Fruit fly (Drosophila melanogaster) whole organism, embryonic: ENCODE results near the gene Nadsyn.
A peak's percentile ranks its signal among the peaks of the same experiment; 100 is the strongest.

ENCODE experiments used
- Blimp-1 ChIP-seq: fragments of 200-800 bp; sonication (Bioruptor generic); optimal IDR thresholded peaks from 3 replicates; lab custom pipeline; 2018; ENCODE audit warnings: missing biosample characterization, missing genetic modification characterization, mild to moderate bottlenecking, moderate library complexity, missing genetic modification reagents
- CG10979 ChIP-seq: fragments of 200-800 bp; sonication (Bioruptor generic); optimal IDR thresholded peaks from 2 replicates; lab custom pipeline; 2018; ENCODE audit warnings: missing biosample characterization, mild to moderate bottlenecking, missing genetic modification characterization, moderate library complexity
- CG11696 ChIP-seq: fragments of 200-800 bp; sonication (Bioruptor generic); IDR thresholded peaks from 2 replicates; pipeline ENCODE4 v1.3.6; 2022; ENCODE audit warnings: missing biosample characterization, missing genetic modification characterization
- CG12071 ChIP-seq: fragments of 200-800 bp; sonication (Bioruptor generic); optimal IDR thresholded peaks from 3 replicates; lab custom pipeline; 2018; ENCODE audit warnings: missing biosample characterization, mild to moderate bottlenecking, missing genetic modification characterization
- CG12942 ChIP-seq: fragments of 200-800 bp; sonication (Bioruptor generic); optimal IDR thresholded peaks from 3 replicates; lab custom pipeline; 2016; ENCODE audit warnings: missing biosample characterization, missing genetic modification characterization
- CG13287 ChIP-seq: fragments of 200-800 bp; sonication (Bioruptor generic); IDR thresholded peaks from 2 replicates; pipeline ENCODE4 v1.3.6; 2022; ENCODE audit warnings: missing biosample characterization, missing genetic modification characterization; ENCODE audit not compliant: partially characterized antibody
- CG13296 ChIP-seq: fragments of 200-800 bp; sonication (Bioruptor generic); optimal IDR thresholded peaks from 3 replicates; lab custom pipeline; 2018; ENCODE audit warnings: missing biosample characterization, mild to moderate bottlenecking, missing genetic modification characterization
- CG13894 ChIP-seq: fragments of 200-800 bp; sonication (Bioruptor generic); optimal IDR thresholded peaks from 3 replicates; lab custom pipeline; 2018; ENCODE audit warnings: missing biosample characterization, mild to moderate bottlenecking, missing genetic modification characterization, moderate library complexity
- CG15269 ChIP-seq: fragments of 200-800 bp; sonication (Bioruptor generic); optimal IDR thresholded peaks from 2 replicates; lab custom pipeline; 2018; ENCODE audit warnings: missing biosample characterization, mild to moderate bottlenecking, missing genetic modification characterization, moderate library complexity
- CG16779 ChIP-seq: fragments of 200-800 bp; sonication (Bioruptor generic); IDR thresholded peaks from 2 replicates; pipeline ENCODE4 v1.3.6; 2022; ENCODE audit warnings: missing biosample characterization, missing genetic modification characterization
- CG17186 ChIP-seq: fragments of 200-800 bp; sonication (Bioruptor generic); optimal IDR thresholded peaks from 3 replicates; lab custom pipeline; 2017; ENCODE audit warnings: missing biosample characterization, missing genetic modification reagents, missing genetic modification characterization
- CG17361 ChIP-seq: fragments of 200-800 bp; sonication (Bioruptor generic); IDR thresholded peaks from 3 replicates; pipeline ENCODE4 v1.3.6; 2022; ENCODE audit warnings: missing biosample characterization, missing genetic modification characterization
- CG18619 ChIP-seq: fragments of 200-800 bp; sonication (Bioruptor generic); optimal IDR thresholded peaks from 3 replicates; lab custom pipeline; 2017; ENCODE audit warnings: missing biosample characterization, mild to moderate bottlenecking, missing genetic modification characterization
- CG2120 ChIP-seq: fragments of 200-800 bp; sonication (Bioruptor generic); optimal IDR thresholded peaks from 3 replicates; lab custom pipeline; 2016; ENCODE audit warnings: missing biosample characterization, missing genetic modification characterization
- CG2889 ChIP-seq: fragments of 200-800 bp; sonication (Bioruptor generic); IDR thresholded peaks from 3 replicates; pipeline ENCODE4 v1.3.6; 2022; ENCODE audit warnings: missing biosample characterization, missing genetic modification characterization
- CG3163 ChIP-seq: fragments of 200-800 bp; sonication (Bioruptor generic); optimal IDR thresholded peaks from 3 replicates; lab custom pipeline; 2016; ENCODE audit warnings: missing biosample characterization, missing genetic modification characterization
- CG34376 ChIP-seq: fragments of 200-800 bp; sonication (Bioruptor generic); optimal IDR thresholded peaks from 2 replicates; lab custom pipeline; 2018; ENCODE audit warnings: missing biosample characterization, mild to moderate bottlenecking, missing genetic modification characterization
- CG7839 ChIP-seq: fragments of 200-800 bp; sonication (Bioruptor generic); optimal IDR thresholded peaks from 3 replicates; lab custom pipeline; 2018; ENCODE audit warnings: missing biosample characterization, mild to moderate bottlenecking, missing genetic modification characterization, moderate library complexity
- CG8290 ChIP-seq, 3 experiments: fragments of 200-800 bp; sonication (Bioruptor generic); optimal IDR thresholded peaks; 2 replicates each; lab custom pipeline; 2016 to 2019; ENCODE audit warnings: missing biosample characterization in 3 of 3, missing genetic modification characterization in 3 of 3, mild to moderate bottlenecking in 2 of 3, moderate library complexity in 1 of 3
- CG8944 ChIP-seq: fragments of 200-800 bp; sonication (Bioruptor generic); optimal IDR thresholded peaks from 3 replicates; lab custom pipeline; 2016; ENCODE audit warnings: missing biosample characterization, missing genetic modification characterization
- CG9609 ChIP-seq: fragments of 200-800 bp; sonication (Bioruptor generic); optimal IDR thresholded peaks from 3 replicates; lab custom pipeline; 2016; ENCODE audit warnings: missing biosample characterization, missing genetic modification characterization
- CHES-1-like ChIP-seq: fragments of 200-800 bp; sonication (Bioruptor generic); optimal IDR thresholded peaks from 2 replicates; lab custom pipeline; 2016; ENCODE audit warnings: missing biosample characterization, missing genetic modification characterization
- Dbx ChIP-seq: fragments of 200-800 bp; sonication (Bioruptor generic); IDR thresholded peaks from 3 replicates; pipeline ENCODE4 v1.3.6; 2022; ENCODE audit warnings: missing biosample characterization, missing genetic modification characterization
- Drgx ChIP-seq: fragments of 200-800 bp; sonication (Bioruptor generic); IDR thresholded peaks from 2 replicates; pipeline ENCODE4 v1.3.6; 2022; ENCODE audit warnings: missing biosample characterization, missing genetic modification characterization
- E2f2 ChIP-seq: fragments of 200-800 bp; sonication (Bioruptor generic); IDR thresholded peaks from 2 replicates; pipeline ENCODE4 v1.3.6; 2022; ENCODE audit warnings: missing biosample characterization, missing genetic modification characterization
- ERR ChIP-seq: fragments of 200-800 bp; sonication (Bioruptor generic); optimal IDR thresholded peaks from 2 replicates; lab custom pipeline; 2016; ENCODE audit warnings: missing biosample characterization, missing genetic modification characterization
- GATAe ChIP-seq: fragments of 200-800 bp; sonication (Bioruptor generic); conservative IDR thresholded peaks from 2 replicates; pipeline ENCODE4 v1.3.6; 2022; ENCODE audit warnings: missing biosample characterization, missing genetic modification characterization
- HLHmδ ChIP-seq: fragments of 200-800 bp; sonication (Bioruptor generic); optimal IDR thresholded peaks from 2 replicates; lab custom pipeline; 2018; ENCODE audit warnings: missing biosample characterization, mild to moderate bottlenecking, missing genetic modification characterization, moderate library complexity
- Hmr ChIP-seq: fragments of 200-800 bp; sonication (Bioruptor generic); optimal IDR thresholded peaks from 3 replicates; lab custom pipeline; 2017; ENCODE audit warnings: mild to moderate bottlenecking, missing biosample characterization, missing genetic modification reagents, missing genetic modification characterization
- MTF-1 ChIP-seq: fragments of 200-800 bp; sonication (Bioruptor generic); optimal IDR thresholded peaks from 2 replicates; lab custom pipeline; 2018; ENCODE audit warnings: missing biosample characterization, mild to moderate bottlenecking, missing genetic modification characterization, borderline replicate concordance
- Med ChIP-seq: fragments of 200-800 bp; sonication (Bioruptor generic); peaks from one replicate; lab custom pipeline; 2016; ENCODE audit warnings: missing biosample characterization, missing genetic modification characterization, mild to moderate bottlenecking, inconsistent platforms, moderate library complexity
- Oli ChIP-seq: fragments of 200-800 bp; sonication (Bioruptor generic); optimal IDR thresholded peaks from 2 replicates; lab custom pipeline; 2018; ENCODE audit warnings: missing biosample characterization, mild to moderate bottlenecking, missing genetic modification characterization, moderate library complexity
- Rfx ChIP-seq: fragments of 200-800 bp; sonication (Bioruptor generic); IDR thresholded peaks from 2 replicates; pipeline ENCODE4 v1.3.6; 2022; ENCODE audit warnings: missing biosample characterization, missing genetic modification characterization
- Scr ChIP-seq: fragments of 200-800 bp; sonication (Bioruptor generic); IDR thresholded peaks from 2 replicates; pipeline ENCODE4 v1.3.6; 2022; ENCODE audit warnings: missing biosample characterization, missing genetic modification characterization; ENCODE audit not compliant: partially characterized antibody
- Sox100B ChIP-seq: fragments of 200-800 bp; sonication (Bioruptor generic); optimal IDR thresholded peaks from 3 replicates; lab custom pipeline; 2018; ENCODE audit warnings: missing biosample characterization, mild to moderate bottlenecking, missing genetic modification characterization
- Ssrp ChIP-seq: fragments of 200-800 bp; sonication (Bioruptor generic); optimal IDR thresholded peaks from 2 replicates; lab custom pipeline; 2018; ENCODE audit warnings: missing biosample characterization, mild to moderate bottlenecking, missing genetic modification characterization, moderate library complexity
- Trl ChIP-seq, 3 experiments: fragments of >200 bp in 2 of 3; fragments of 200-800 bp in 1 of 3; sonication (Bioruptor generic) in 1 of 3; optimal IDR thresholded peaks; 2 replicates in 1 of 3; 3 replicates in 2 of 3; lab custom pipeline; 2016 to 2017; ENCODE audit warnings: missing biosample characterization in 1 of 3, missing genetic modification characterization in 1 of 3
- abd-A ChIP-seq: fragments of 200-800 bp; sonication (Bioruptor generic); optimal IDR thresholded peaks from 3 replicates; lab custom pipeline; 2019; ENCODE audit warnings: missing biosample characterization, mild to moderate bottlenecking, missing genetic modification characterization, moderate library complexity
- ara ChIP-seq: fragments of 200-800 bp; sonication (Bioruptor generic); IDR thresholded peaks from 2 replicates; pipeline ENCODE4 v1.3.6; 2022; ENCODE audit warnings: missing biosample characterization, missing genetic modification characterization
- bigmax ChIP-seq: fragments of 200-800 bp; sonication (Bioruptor generic); optimal IDR thresholded peaks from 2 replicates; lab custom pipeline; 2018; ENCODE audit warnings: missing biosample characterization, mild to moderate bottlenecking, missing genetic modification characterization
- corto ChIP-seq: fragments of 200-800 bp; sonication (Bioruptor generic); optimal IDR thresholded peaks from 2 replicates; lab custom pipeline; 2016; ENCODE audit warnings: missing biosample characterization, mild to moderate bottlenecking, missing genetic modification characterization, moderate library complexity
- eyg ChIP-seq: fragments of 200-800 bp; sonication (Bioruptor generic); optimal IDR thresholded peaks from 3 replicates; lab custom pipeline; 2016; ENCODE audit warnings: missing biosample characterization, missing genetic modification characterization
- grau ChIP-seq: fragments of 200-800 bp; optimal IDR thresholded peaks from 3 replicates; lab custom pipeline; 2019; ENCODE audit warnings: missing biosample characterization, mild to moderate bottlenecking, missing genetic modification characterization, moderate library complexity
- h ChIP-seq: fragments of >200 bp; optimal IDR thresholded peaks from 2 replicates; lab custom pipeline; 2017
- ind ChIP-seq: fragments of 200-800 bp; sonication (Bioruptor generic); optimal IDR thresholded peaks from 3 replicates; lab custom pipeline; 2016; ENCODE audit warnings: missing biosample characterization, missing genetic modification characterization
- knrl ChIP-seq: fragments of 200-800 bp; sonication (Bioruptor generic); IDR thresholded peaks from 3 replicates; pipeline ENCODE4 v1.3.6; 2022; ENCODE audit warnings: missing biosample characterization, missing genetic modification characterization; ENCODE audit not compliant: partially characterized antibody
- otp ChIP-seq: fragments of 200-800 bp; sonication (Bioruptor generic); IDR thresholded peaks from 3 replicates; pipeline ENCODE4, ENCODE4 v1.3.6; 2022; ENCODE audit warnings: missing biosample characterization, missing genetic modification characterization
- pb ChIP-seq: fragments of 200-800 bp; sonication (Bioruptor generic); optimal IDR thresholded peaks from 3 replicates; lab custom pipeline; 2016; ENCODE audit warnings: missing biosample characterization, missing genetic modification characterization
- pros ChIP-seq: fragments of 200-800 bp; sonication (Bioruptor generic); optimal IDR thresholded peaks from 3 replicates; lab custom pipeline; 2019; ENCODE audit warnings: missing biosample characterization, mild to moderate bottlenecking, missing genetic modification characterization, moderate library complexity

Nadsyn gene

DNA sequence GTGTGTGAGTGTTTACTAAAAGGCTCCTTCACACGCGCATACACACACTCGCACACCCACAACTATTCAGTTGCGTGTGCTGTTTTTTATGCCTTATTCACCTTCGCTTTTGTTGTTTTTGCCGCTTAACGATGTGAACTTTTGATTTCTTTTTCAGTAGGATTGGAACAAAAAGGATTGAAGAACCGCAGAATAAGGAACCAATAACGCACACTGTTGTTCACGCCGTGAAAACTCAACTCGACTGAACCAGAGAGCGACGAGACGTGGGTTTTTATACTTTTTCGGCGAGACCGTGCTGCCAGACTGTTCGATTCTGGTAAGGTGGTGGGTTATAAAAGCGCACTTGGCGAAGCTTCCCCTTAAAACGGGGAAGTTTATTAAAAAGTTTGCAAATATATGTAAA is 37.1 kb upstream of the Nadsyn start, which contains the start of gene Pdcd4 (continued):
- TF ChIP-seq h (lab: Kevin White, UChicago) = no peak
- peak; percentile 11 for TF ChIP-seq CG3163 (GFP tag; lab: Kevin White, UChicago)
- TF ChIP-seq CG9609 (GFP tag; lab: Kevin White, UChicago) = no peak
- peak; percentile 2 for TF ChIP-seq HLHmδ (GFP tag; lab: Kevin White, UChicago)
- peak; percentile 21 for TF ChIP-seq CG17186 (GFP tag; lab: Kevin White, UChicago)
- TF ChIP-seq CG15269 (tag; lab: Kevin White, UChicago) = peak; percentile 23
- peak; percentile 43 for TF ChIP-seq Blimp-1 (GFP tag; lab: Kevin White, UChicago)
- peak; percentile 75 for TF ChIP-seq CG34376 (GFP tag; lab: Kevin White, UChicago)
- no peak for TF ChIP-seq CG2889
- TF ChIP-seq CG16779 (GFP tag; lab: Robert Waterston, UW) = no peak
- peak; percentile 49; the same call in 1 of the 2 replicates for TF ChIP-seq Rfx (GFP tag; lab: Robert Waterston, UW)
- TF ChIP-seq CG8944 (GFP tag; lab: Kevin White, UChicago) = no peak
- no peak for TF ChIP-seq CG18619 (GFP tag; lab: Kevin White, UChicago)
- peak; percentile 10 for TF ChIP-seq grau (tag; lab: Kevin White, UChicago)
- peak; percentile 32 for TF ChIP-seq abd-A (tag; lab: Kevin White, UChicago)
- peak; percentile 25; the same call in 1 of the 2 replicates for TF ChIP-seq Drgx (GFP tag; lab: Robert Waterston, UW)
- TF ChIP-seq Sox100B (GFP tag; lab: Kevin White, UChicago) = no peak
- TF ChIP-seq otp = peak; percentile 46; the same call in 1 of the 3 replicates
- TF ChIP-seq CG8290 (GFP tag; optimal IDR thresholded peaks at IDR 0.05; lab: Kevin White, UChicago) = no peak
- TF ChIP-seq CG8290 (tag; optimal IDR thresholded peaks at IDR 0.05; lab: Kevin White, UChicago) = peak in 1 of 2 experiments; percentile 70
- peak; percentile 86 for TF ChIP-seq Med (GFP tag; lab: Kevin White, UChicago)
- TF ChIP-seq knrl (GFP tag; lab: Robert Waterston, UW) = 0 out of 3 replicates have a peak, but pooled peaks have one; percentile 26
- peak; percentile 10 for TF ChIP-seq pb (GFP tag; lab: Kevin White, UChicago)
- TF ChIP-seq eyg = no peak
- TF ChIP-seq MTF-1 (GFP tag; lab: Kevin White, UChicago) = no peak
- TF ChIP-seq CG17361 (GFP tag; lab: Robert Waterston, UW) = peak; percentile 12; the same call in 1 of the 3 replicates
- TF ChIP-seq ara = no peak
- TF ChIP-seq CG10979 (tag; lab: Kevin White, UChicago) = peak; percentile 35
- peak; percentile 17; the same call in 1 of the 2 replicates for TF ChIP-seq CG13287 (GFP tag; lab: Robert Waterston, UW)
- TF ChIP-seq corto (GFP tag; lab: Kevin White, UChicago) = no peak
- no peak for TF ChIP-seq CG11696
- no peak for TF ChIP-seq Oli (tag; lab: Kevin White, UChicago)
- TF ChIP-seq CHES-1-like = peak; percentile 34
- TF ChIP-seq ERR = no peak
- peak; percentile 23 for TF ChIP-seq CG13296
- TF ChIP-seq ind (GFP tag; lab: Kevin White, UChicago) = no peak
- peak; percentile 49 for TF ChIP-seq Hmr (GFP tag; lab: Kevin White, UChicago)
- TF ChIP-seq GATAe (GFP tag; lab: Robert Waterston, UW) = no peak
- 0 out of 3 replicates have a peak, but pooled peaks have one; percentile 20 for TF ChIP-seq Dbx (GFP tag; lab: Robert Waterston, UW)
- peak; percentile 40; the same call in 1 of the 2 replicates for TF ChIP-seq E2f2
- no peak for TF ChIP-seq Scr
- no peak for TF ChIP-seq Ssrp (tag; lab: Kevin White, UChicago)
- peak; percentile 37 for TF ChIP-seq CG13894 (tag; lab: Kevin White, UChicago)
- peak; percentile 1 for TF ChIP-seq bigmax
- TF ChIP-seq CG2120 (GFP tag; lab: Kevin White, UChicago) = peak; percentile 18
- TF ChIP-seq CG12942 (GFP tag; lab: Kevin White, UChicago) = no peak
- TF ChIP-seq Trl (optimal IDR thresholded peaks at IDR 0.05; lab: Kevin White, UChicago) = no peak
- TF ChIP-seq Trl (GFP tag; optimal IDR thresholded peaks at IDR 0.05; lab: Kevin White, UChicago) = peak; percentile 34
- TF ChIP-seq CG12071 (GFP tag; lab: Kevin White, UChicago) = no peak
- TF ChIP-seq CG7839 = peak; percentile 26
- no peak for TF ChIP-seq pros (GFP tag; lab: Kevin White, UChicago)
